Worm (Caenorhabditis elegans) whole organism, L3 larva: Measurements from ENCODE around the gene ZK1240.9.
A peak's percentile ranks its signal among the peaks of the same experiment; 100 is the strongest.

Experiments
- R02D3.7 ChIP-seq: fragments of 150-350 bp; optimal IDR thresholded peaks from 2 replicates; lab custom pipeline; 2014; ENCODE audit warnings: missing biosample characterization, missing genetic modification characterization
- ZK546.5 ChIP-seq: sonication (generic microtip); optimal IDR thresholded peaks from 2 replicates; lab custom pipeline; 2017; ENCODE audit warnings: missing biosample characterization, missing genetic modification characterization
- aly-2 ChIP-seq: fragments of 150-350 bp; optimal IDR thresholded peaks from 2 replicates; lab custom pipeline; 2014; ENCODE audit warnings: missing biosample characterization, missing genetic modification characterization
- ama-1 ChIP-seq: fragments of 150-350 bp; optimal IDR thresholded peaks from 2 replicates; lab custom pipeline; 2018
- ceh-28 ChIP-seq: fragments of 150-350 bp; optimal IDR thresholded peaks from 2 replicates; lab custom pipeline; 2014; ENCODE audit warnings: missing biosample characterization, missing genetic modification reagents, missing genetic modification characterization
- ceh-82 ChIP-seq: fragments of 150-350 bp; optimal IDR thresholded peaks from 2 replicates; lab custom pipeline; 2014; ENCODE audit warnings: missing biosample characterization, missing genetic modification characterization
- ceh-9 ChIP-seq: sonication (generic microtip); optimal IDR thresholded peaks from 2 replicates; lab custom pipeline; 2018; ENCODE audit warnings: missing biosample characterization, missing genetic modification characterization
- daf-12 ChIP-seq: fragments of 150-350 bp; optimal IDR thresholded peaks from 2 replicates; lab custom pipeline; 2014; ENCODE audit warnings: missing biosample characterization, missing genetic modification reagents, missing genetic modification characterization
- egl-5 ChIP-seq: fragments of 150-350 bp; optimal IDR thresholded peaks from 2 replicates; lab custom pipeline; 2017; ENCODE audit warnings: missing biosample characterization, missing genetic modification reagents, missing genetic modification characterization, inconsistent platforms
- elt-1 ChIP-seq: fragments of 150-350 bp; optimal IDR thresholded peaks from 2 replicates; lab custom pipeline; 2014; ENCODE audit warnings: missing biosample characterization, missing genetic modification characterization
- elt-2 ChIP-seq: sonication (generic microtip); optimal IDR thresholded peaks from 2 replicates; lab custom pipeline; 2016; ENCODE audit warnings: missing genetic modification reagents, mild to moderate bottlenecking, missing genetic modification characterization, missing compliant biosample characterization
- elt-3 ChIP-seq, 3 experiments: fragments of 150-350 bp in 1 of 3; sonication (generic microtip) in 2 of 3; optimal IDR thresholded peaks; 2 replicates in 2 of 3; 4 replicates in 1 of 3; lab custom pipeline; 2014 to 2017; ENCODE audit warnings: missing biosample characterization in 3 of 3, missing genetic modification characterization in 3 of 3
- eor-1 ChIP-seq, 2 experiments: fragments of 150-350 bp; optimal IDR thresholded peaks; 2 replicates each; lab custom pipeline; 2014 to 2018; ENCODE audit warnings: missing biosample characterization in 2 of 2, missing genetic modification characterization in 2 of 2
- fkh-10 ChIP-seq: sonication (generic microtip); optimal IDR thresholded peaks from 2 replicates; lab custom pipeline; 2017; ENCODE audit warnings: missing biosample characterization, missing genetic modification reagents, missing genetic modification characterization
- fkh-2 ChIP-seq: fragments of 150-350 bp; optimal IDR thresholded peaks from 2 replicates; lab custom pipeline; 2014; ENCODE audit warnings: missing biosample characterization, missing genetic modification reagents, missing genetic modification characterization
- fos-1 ChIP-seq: fragments of 150-350 bp; optimal IDR thresholded peaks from 2 replicates; lab custom pipeline; 2014; ENCODE audit warnings: missing biosample characterization, missing genetic modification characterization
- jun-1 ChIP-seq: fragments of 150-350 bp; optimal IDR thresholded peaks from 2 replicates; lab custom pipeline; 2014; ENCODE audit warnings: missing biosample characterization, missing genetic modification reagents, missing genetic modification characterization
- lin-15B ChIP-seq: fragments of 150-350 bp; optimal IDR thresholded peaks from 2 replicates; lab custom pipeline; 2014; ENCODE audit warnings: missing biosample characterization, missing genetic modification characterization
- lsy-12 ChIP-seq: sonication (generic microtip); optimal IDR thresholded peaks from 2 replicates; lab custom pipeline; 2016; ENCODE audit warnings: mild to moderate bottlenecking, missing genetic modification characterization, missing compliant biosample characterization
- mdl-1 ChIP-seq: fragments of 150-350 bp; optimal IDR thresholded peaks from 2 replicates; lab custom pipeline; 2014; ENCODE audit warnings: missing biosample characterization, missing genetic modification characterization
- mml-1 ChIP-seq: fragments of 150-350 bp; sonication (generic microtip); optimal IDR thresholded peaks from 3 replicates; lab custom pipeline; 2014; ENCODE audit warnings: missing biosample characterization, missing genetic modification characterization
- nhr-12 ChIP-seq: fragments of 150-350 bp; optimal IDR thresholded peaks from 2 replicates; lab custom pipeline; 2014; ENCODE audit warnings: missing biosample characterization, missing genetic modification characterization
- nhr-23 ChIP-seq: fragments of 150-350 bp; optimal IDR thresholded peaks from 2 replicates; lab custom pipeline; 2014; ENCODE audit warnings: missing biosample characterization, missing genetic modification reagents, missing genetic modification characterization
- nhr-237 ChIP-seq: fragments of 150-350 bp; optimal IDR thresholded peaks from 2 replicates; lab custom pipeline; 2014; ENCODE audit warnings: missing biosample characterization, missing genetic modification characterization
- nhr-25 ChIP-seq: sonication (generic microtip); optimal IDR thresholded peaks from 2 replicates; lab custom pipeline; 2017; ENCODE audit warnings: missing biosample characterization, missing genetic modification characterization
- nhr-67 ChIP-seq: fragments of 150-350 bp; optimal IDR thresholded peaks from 2 replicates; lab custom pipeline; 2014; ENCODE audit warnings: missing biosample characterization, missing genetic modification characterization
- pha-4 ChIP-seq: fragments of 150-350 bp; optimal IDR thresholded peaks from 2 replicates; lab custom pipeline; 2014; ENCODE audit warnings: missing biosample characterization, missing genetic modification reagents, missing genetic modification characterization
- pqm-1 ChIP-seq: fragments of 150-350 bp; optimal IDR thresholded peaks from 2 replicates; lab custom pipeline; 2017; ENCODE audit warnings: missing biosample characterization, missing genetic modification characterization, inconsistent platforms
- sea-2 ChIP-seq: fragments of 150-350 bp; sonication (generic microtip); optimal IDR thresholded peaks from 4 replicates; lab custom pipeline; 2014; ENCODE audit warnings: missing biosample characterization, missing genetic modification reagents, missing genetic modification characterization
- snpc-4 ChIP-seq: fragments of 150-350 bp; optimal IDR thresholded peaks from 2 replicates; lab custom pipeline; 2014; ENCODE audit warnings: missing biosample characterization, missing genetic modification characterization
- tbx-2 ChIP-seq: sonication (generic microtip); optimal IDR thresholded peaks from 2 replicates; lab custom pipeline; 2016; ENCODE audit warnings: mild to moderate bottlenecking, missing genetic modification characterization, missing compliant biosample characterization
- unc-39 ChIP-seq: sonication (generic microtip); optimal IDR thresholded peaks from 4 replicates; lab custom pipeline; 2017; ENCODE audit warnings: missing biosample characterization, missing genetic modification characterization
- unc-62 ChIP-seq: fragments of 150-350 bp; sonication (generic microtip); optimal IDR thresholded peaks from 4 replicates; lab custom pipeline; 2014; ENCODE audit warnings: missing biosample characterization, missing genetic modification reagents, missing genetic modification characterization
- ztf-11 ChIP-seq: fragments of 150-350 bp; optimal IDR thresholded peaks from 2 replicates; lab custom pipeline; 2014; ENCODE audit warnings: missing biosample characterization, missing genetic modification characterization

ZK1240.9 gene

DNA sequence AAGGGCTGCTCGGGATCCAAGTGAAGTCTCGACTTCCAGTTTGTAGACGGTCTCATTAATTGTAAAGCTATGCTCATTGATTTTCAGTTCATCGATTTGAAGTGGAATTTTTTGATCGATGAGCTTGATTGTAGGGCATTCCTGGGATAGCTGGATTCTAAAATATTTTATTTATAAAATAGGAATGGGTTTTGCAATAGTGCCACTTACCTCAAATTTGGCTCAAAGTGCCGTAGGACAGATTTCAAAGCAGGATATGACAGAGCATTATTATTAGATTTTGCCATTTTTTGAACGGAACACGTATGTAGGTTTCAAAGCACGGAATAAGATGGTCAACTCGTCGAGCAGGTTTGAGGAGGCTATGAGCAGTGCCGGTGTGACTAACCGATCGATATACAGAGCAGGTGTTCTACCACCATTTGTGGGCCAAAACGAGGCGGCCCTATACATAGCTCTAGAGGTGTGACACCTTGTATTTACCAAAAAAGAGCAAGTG is 22.1 kb upstream of the ZK1240.9 start, which contains the start of gene fbxc-25:
fbxc-25 (minus strand) TSS at position 449 of the 499 bp plus-strand sequence.
- TF ChIP-seq ztf-11 (tag; lab: Kevin White, UChicago): no peak
- no peak for TF ChIP-seq fkh-2 (tag; lab: Kevin White, UChicago)
- no peak for TF ChIP-seq aly-2
- TF ChIP-seq ZK546.5: no peak
- no peak for TF ChIP-seq lsy-12 (tag; lab: Kevin White, UChicago)
- TF ChIP-seq pha-4 (tag; lab: Kevin White, UChicago): no peak
- TF ChIP-seq pqm-1: no peak
- TF ChIP-seq fkh-10 (GFP tag; lab: Kevin White, UChicago): no peak
- no peak for TF ChIP-seq nhr-12 (tag; lab: Kevin White, UChicago)
- TF ChIP-seq tbx-2 (tag; lab: Kevin White, UChicago): no peak
- TF ChIP-seq elt-1: no peak
- no peak for TF ChIP-seq lin-15B (tag; lab: Kevin White, UChicago)
- no peak for TF ChIP-seq nhr-67 (tag; lab: Kevin White, UChicago)
- no peak for TF ChIP-seq elt-2 (tag; lab: Kevin White, UChicago)
- no peak for TF ChIP-seq fos-1
- TF ChIP-seq R02D3.7 (tag; lab: Kevin White, UChicago): no peak
- TF ChIP-seq mdl-1 (tag; lab: Kevin White, UChicago): no peak
- no peak for TF ChIP-seq unc-62
- TF ChIP-seq mml-1 (tag; lab: Kevin White, UChicago): no peak
- TF ChIP-seq, all 47 proteins: peak for 0

DNA sequence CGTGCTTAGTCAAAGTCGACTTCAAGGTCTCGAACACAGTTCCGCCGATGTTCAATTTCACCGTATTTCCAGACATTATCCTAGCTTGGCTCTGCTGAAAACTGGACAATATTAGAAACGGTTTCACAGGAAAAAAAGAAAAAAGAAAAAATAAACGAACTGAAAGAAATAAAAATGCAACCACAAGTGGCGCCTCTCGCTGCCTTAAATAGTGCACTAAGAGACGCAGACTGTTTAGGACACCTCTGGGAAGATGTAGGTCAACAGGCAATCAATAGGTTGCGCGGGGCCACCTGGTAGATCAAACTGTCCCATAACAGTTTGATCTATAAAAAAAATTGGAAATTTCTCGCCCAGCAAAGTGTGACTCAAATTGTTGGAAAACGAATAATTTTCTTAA is 19.2 kb upstream of the ZK1240.9 start, which contains the start of gene B0281.4:
B0281.4 (minus strand) TSS at position 101 of the 400 bp plus-strand sequence.
- TF ChIP-seq ceh-9 (tag; lab: Kevin White, UChicago) (no peak), tbx-2 (tag; lab: Kevin White, UChicago) (no peak), sea-2 (GFP tag; lab: Kevin White, UChicago) (no peak), elt-3 (tag; optimal IDR thresholded peaks at IDR 0.05; lab: Kevin White, UChicago) (no peak), jun-1 (tag; lab: Kevin White, UChicago) (no peak)

DNA sequence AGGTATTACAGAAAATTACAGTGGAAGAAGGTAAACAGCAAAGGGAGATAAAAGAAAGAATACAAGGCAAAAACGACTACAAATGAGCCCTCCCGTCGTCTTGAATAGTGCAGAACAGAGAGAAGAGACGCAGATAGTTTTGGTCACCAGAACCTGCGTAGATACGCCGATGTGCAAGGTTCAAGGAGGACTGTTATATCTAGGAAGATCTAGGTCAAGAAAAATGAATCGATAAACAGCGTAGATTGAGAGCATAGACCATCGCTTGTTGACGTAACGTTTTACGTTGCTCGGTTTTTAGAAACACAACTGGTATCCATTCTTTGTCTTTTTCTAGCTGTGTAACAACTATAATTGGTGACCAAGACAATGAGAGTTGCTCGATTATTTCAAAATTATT is 17.1 kb upstream of the ZK1240.9 start, which contains the start of gene B0281.5:
B0281.5 (minus strand) TSS at position 101 of the 400 bp plus-strand sequence.
- no peak for TF ChIP-seq egl-5 (tag; lab: Kevin White, UChicago)
- no peak for TF ChIP-seq elt-3 (tag; optimal IDR thresholded peaks at IDR 0.05; lab: Kevin White, UChicago)
- no peak for TF ChIP-seq ceh-28 (tag; lab: Kevin White, UChicago)
- TF ChIP-seq, all 47 proteins: peak for 0

DNA sequence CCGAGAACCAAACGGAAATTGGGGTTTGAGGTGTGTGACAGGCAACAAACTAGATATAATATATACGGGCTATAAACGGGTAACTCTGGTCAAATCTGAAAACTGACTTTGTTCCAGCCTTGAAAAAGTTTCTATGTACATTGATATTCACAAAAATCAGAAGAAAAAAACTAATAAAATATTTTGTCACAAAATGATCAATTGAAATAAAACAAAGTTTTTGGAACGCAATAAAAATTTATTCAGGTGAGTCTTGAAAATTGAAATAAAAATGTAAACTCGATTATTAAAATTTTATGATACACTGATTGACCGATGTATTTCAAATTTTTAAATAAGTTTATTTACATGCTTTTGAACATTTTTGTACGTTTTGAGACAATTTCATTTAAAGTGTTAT is 15.7 kb upstream of the ZK1240.9 start, which contains the start of gene B0281.6:
B0281.6 (minus strand) TSS at position 101 of the 400 bp plus-strand sequence.
- TF ChIP-seq nhr-23 (no peak), daf-12 (tag; lab: Kevin White, UChicago) (no peak)

DNA sequence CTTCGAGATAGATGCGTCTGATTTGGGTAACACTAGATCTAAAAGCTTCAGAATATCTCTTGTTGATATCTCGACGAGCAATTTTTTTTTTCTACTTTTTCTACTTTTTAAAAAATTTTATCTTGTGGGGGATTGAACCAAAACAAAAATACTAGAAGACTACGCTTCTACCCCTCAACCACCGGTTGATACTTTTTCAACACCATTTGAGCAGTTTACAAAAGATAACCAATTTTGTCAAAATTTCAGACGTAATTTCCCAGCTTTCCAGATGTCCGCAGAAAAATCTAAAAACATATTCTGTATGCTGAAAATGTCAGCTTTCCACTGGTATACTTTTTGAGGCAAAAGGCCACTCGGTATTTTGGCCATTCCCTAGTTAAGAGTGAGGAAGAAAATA is 13.4 kb upstream of the ZK1240.9 start:
- TF ChIP-seq snpc-4 (tag; lab: Kevin White, UChicago): no peak
- TF ChIP-seq unc-39 (tag; lab: Kevin White, UChicago): no peak
- TF ChIP-seq ceh-82 (tag; lab: Kevin White, UChicago): no peak
- TF ChIP-seq eor-1 (tag; optimal IDR thresholded peaks at IDR 0.05; lab: Kevin White, UChicago): no peak
- no peak for TF ChIP-seq ZK546.5
- no peak for TF ChIP-seq egl-5 (tag; lab: Kevin White, UChicago)
- no peak for TF ChIP-seq tbx-2 (tag; lab: Kevin White, UChicago)
- no peak for TF ChIP-seq nhr-25 (tag; lab: Kevin White, UChicago)
- TF ChIP-seq lin-15B (tag; lab: Kevin White, UChicago): no peak
- no peak for TF ChIP-seq fos-1
- no peak for TF ChIP-seq mdl-1 (tag; lab: Kevin White, UChicago)
- no peak for TF ChIP-seq lsy-12 (tag; lab: Kevin White, UChicago)

DNA sequence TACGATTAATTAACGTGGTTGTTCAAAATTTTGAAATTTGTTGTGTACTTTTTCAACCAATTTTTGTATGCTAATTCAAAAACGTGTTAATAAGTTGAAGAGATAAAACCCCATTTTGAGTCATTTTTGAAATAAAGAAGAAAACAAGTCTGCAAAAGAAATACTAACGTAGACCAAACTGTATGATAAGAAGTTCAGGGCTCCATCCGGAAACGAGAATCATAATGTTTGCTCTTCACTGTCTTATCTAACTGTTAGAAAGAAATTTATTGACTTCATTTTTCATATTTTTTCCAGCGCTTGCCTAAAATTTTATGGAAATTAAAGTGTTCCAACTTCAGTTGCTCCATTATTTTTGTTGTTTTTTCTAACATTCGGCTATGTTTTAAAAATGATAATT is 12.5 kb upstream of the ZK1240.9 start:
- TF ChIP-seq ama-1 (no peak), nhr-237 (tag; lab: Kevin White, UChicago) (no peak), elt-2 (tag; lab: Kevin White, UChicago) (peak; percentile 56), pqm-1 (peak; percentile 59)
